Fruit fly (Drosophila melanogaster): ENCODE data around the gene CG1231.

CG1231 gene

dm6 chr3L:356016-356472, at the start of gene CG1231:
TSS of gene CG1231 (plus strand) at chr3L:356422.
- TF ChIP-seq insv (optimal IDR thresholded peaks at IDR 0.05), result no peak
- no peak for TF ChIP-seq ttk (optimal IDR thresholded peaks at IDR 0.05)
- TF ChIP-seq psq (optimal IDR thresholded peaks at IDR 0.05), result no peak
- TF ChIP-seq h (optimal IDR thresholded peaks at IDR 0.05), result no peak
- TF ChIP-seq Myc (optimal IDR thresholded peaks at IDR 0.05), result no peak
- no peak for TF ChIP-seq Sin3A (optimal IDR thresholded peaks at IDR 0.05)

DNA sequence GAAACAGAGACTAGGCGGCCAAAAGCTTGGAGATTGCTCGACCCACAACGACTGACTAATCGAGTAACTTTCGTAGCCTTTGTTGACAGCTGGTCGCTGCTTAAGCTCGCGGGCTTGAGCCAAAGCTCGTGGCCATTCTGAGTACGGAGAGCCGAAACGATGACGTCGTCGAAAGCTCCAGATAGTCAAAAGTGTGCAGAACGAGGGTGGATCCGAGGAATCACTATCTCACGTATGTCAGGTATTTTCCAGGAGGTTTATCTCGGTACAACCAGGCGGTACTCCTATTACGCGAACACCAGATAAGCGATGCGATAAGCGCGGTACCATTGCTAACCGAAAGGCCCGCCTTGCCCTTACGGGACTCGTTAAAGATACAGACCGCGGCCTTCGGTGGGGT, 44.6 kb upstream of the CG1231 start:
- TF ChIP-seq h (optimal IDR thresholded peaks at IDR 0.05) (no peak), insv (optimal IDR thresholded peaks at IDR 0.05) (no peak), Sin3A (optimal IDR thresholded peaks at IDR 0.05) (no peak), psq (optimal IDR thresholded peaks at IDR 0.05) (no peak), ttk (optimal IDR thresholded peaks at IDR 0.05) (no peak), Myc (optimal IDR thresholded peaks at IDR 0.05) (no peak)

dm6 chr3L:312323-312722, 43.9 kb upstream of the CG1231 start:
- TF ChIP-seq Sin3A (optimal IDR thresholded peaks at IDR 0.05), result no peak
- TF ChIP-seq ttk (optimal IDR thresholded peaks at IDR 0.05), result no peak
- no peak for TF ChIP-seq insv (optimal IDR thresholded peaks at IDR 0.05)
- no peak for TF ChIP-seq Myc (optimal IDR thresholded peaks at IDR 0.05)
- TF ChIP-seq psq (optimal IDR thresholded peaks at IDR 0.05), result no peak
- no peak for TF ChIP-seq h (optimal IDR thresholded peaks at IDR 0.05)

DNA sequence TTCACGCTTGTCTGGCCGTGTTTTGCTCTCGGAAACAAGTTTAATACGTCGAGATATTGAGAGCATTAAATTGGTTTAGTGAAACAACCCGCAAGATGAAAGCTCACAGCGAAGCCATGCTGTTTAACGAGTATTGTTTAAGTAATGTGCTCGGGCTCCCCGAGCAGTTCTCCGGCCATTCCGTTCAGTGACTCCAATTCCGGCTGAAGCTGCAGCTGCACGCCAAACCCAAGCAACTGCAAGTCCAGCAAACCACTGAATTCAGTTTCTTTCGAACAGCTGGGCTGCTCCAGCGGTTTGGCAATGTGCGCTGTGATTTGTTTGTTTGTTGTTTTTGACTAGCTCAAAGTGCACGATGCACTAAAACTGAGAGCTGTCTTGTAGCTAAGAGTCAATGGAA, 41.1 kb upstream of the CG1231 start:
- TF ChIP-seq h (optimal IDR thresholded peaks at IDR 0.05), result no peak

DNA sequence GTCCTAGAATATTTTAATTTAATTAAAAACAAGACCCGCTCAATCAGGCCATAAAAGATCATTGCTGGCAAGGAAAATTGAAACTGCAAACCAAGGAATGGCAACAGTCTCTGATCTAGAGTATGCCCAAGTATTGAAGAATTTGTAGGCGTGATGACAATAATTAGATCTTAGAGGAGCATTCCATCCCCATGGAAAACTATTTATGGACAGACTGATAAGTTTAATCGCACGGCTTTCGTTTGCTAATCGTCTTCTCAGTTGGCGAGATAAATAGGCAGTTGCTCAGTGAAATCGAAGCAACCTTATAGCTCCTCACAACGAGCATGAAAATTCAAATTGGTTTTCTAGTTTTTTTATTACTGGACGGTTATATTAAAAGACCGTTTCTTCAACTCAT, 39.4 kb upstream of the CG1231 start, which contains the start of gene ddbt:
Gene ddbt, plus strand, starts transcription at position 301 of the 400 bp plus-strand sequence.
- TF ChIP-seq Sin3A (optimal IDR thresholded peaks at IDR 0.05) (no peak), ttk (optimal IDR thresholded peaks at IDR 0.05) (no peak), insv (optimal IDR thresholded peaks at IDR 0.05) (no peak), h (optimal IDR thresholded peaks at IDR 0.05) (no peak), psq (optimal IDR thresholded peaks at IDR 0.05) (no peak), Myc (optimal IDR thresholded peaks at IDR 0.05) (no peak)

- no peak for TF ChIP-seq insv (optimal IDR thresholded peaks at IDR 0.05)
- no peak for TF ChIP-seq Myc (optimal IDR thresholded peaks at IDR 0.05)
- TF ChIP-seq psq (optimal IDR thresholded peaks at IDR 0.05), result no peak
- TF ChIP-seq h (optimal IDR thresholded peaks at IDR 0.05), result no peak
- TF ChIP-seq ttk (optimal IDR thresholded peaks at IDR 0.05), result no peak
- no peak for TF ChIP-seq Sin3A (optimal IDR thresholded peaks at IDR 0.05)
Observed at dm6 chr3L:319145-320009, 36.8 kb upstream of the CG1231 start, which contains the start of gene fwd. TSS of gene fwd (minus strand) at chr3L:319884.

DNA sequence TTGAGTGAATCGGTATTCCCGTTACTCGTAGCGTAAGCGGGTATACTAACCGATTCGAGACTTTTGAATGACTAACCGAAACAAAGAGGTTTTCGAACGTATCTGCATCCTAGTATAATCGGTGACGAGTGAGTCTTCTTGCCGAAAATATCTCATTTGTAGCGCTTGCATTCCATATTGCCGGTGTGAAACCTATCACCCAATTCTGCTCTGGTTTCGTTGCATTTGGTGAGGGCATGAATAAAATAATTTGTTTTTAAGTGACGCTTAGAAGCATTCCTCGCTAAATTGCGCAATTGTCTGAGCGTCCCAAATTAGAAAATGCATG, 36.2 kb upstream of the CG1231 start:
- TF ChIP-seq h (optimal IDR thresholded peaks at IDR 0.05) (no peak), ttk (optimal IDR thresholded peaks at IDR 0.05) (no peak), Sin3A (optimal IDR thresholded peaks at IDR 0.05) (no peak), insv (optimal IDR thresholded peaks at IDR 0.05) (no peak), psq (optimal IDR thresholded peaks at IDR 0.05) (no peak), Myc (optimal IDR thresholded peaks at IDR 0.05) (no peak)

- TF ChIP-seq h (optimal IDR thresholded peaks at IDR 0.05), result no peak
- no peak for TF ChIP-seq Sin3A (optimal IDR thresholded peaks at IDR 0.05)
- TF ChIP-seq Myc (optimal IDR thresholded peaks at IDR 0.05), result no peak
- no peak for TF ChIP-seq insv (optimal IDR thresholded peaks at IDR 0.05)
- no peak for TF ChIP-seq ttk (optimal IDR thresholded peaks at IDR 0.05)
- TF ChIP-seq psq (optimal IDR thresholded peaks at IDR 0.05), result no peak
Observed at dm6 chr3L:320798-321197, 35.4 kb upstream of the CG1231 start.

- TF ChIP-seq h (optimal IDR thresholded peaks at IDR 0.05) (no peak), psq (optimal IDR thresholded peaks at IDR 0.05) (no peak), Myc (optimal IDR thresholded peaks at IDR 0.05) (no peak), Sin3A (optimal IDR thresholded peaks at IDR 0.05) (no peak), insv (optimal IDR thresholded peaks at IDR 0.05) (no peak), ttk (optimal IDR thresholded peaks at IDR 0.05) (no peak)
Observed at dm6 chr3L:321495-321894, 34.7 kb upstream of the CG1231 start.

dm6 chr3L:324486-324885, 31.7 kb upstream of the CG1231 start, which contains the start of gene CG32344:
TSS of gene CG32344 (minus strand) at chr3L:324720.
- TF ChIP-seq Myc (optimal IDR thresholded peaks at IDR 0.05) (no peak), h (optimal IDR thresholded peaks at IDR 0.05) (no peak), Sin3A (optimal IDR thresholded peaks at IDR 0.05) (no peak), insv (optimal IDR thresholded peaks at IDR 0.05) (no peak), ttk (optimal IDR thresholded peaks at IDR 0.05) (no peak), psq (optimal IDR thresholded peaks at IDR 0.05) (no peak)

DNA sequence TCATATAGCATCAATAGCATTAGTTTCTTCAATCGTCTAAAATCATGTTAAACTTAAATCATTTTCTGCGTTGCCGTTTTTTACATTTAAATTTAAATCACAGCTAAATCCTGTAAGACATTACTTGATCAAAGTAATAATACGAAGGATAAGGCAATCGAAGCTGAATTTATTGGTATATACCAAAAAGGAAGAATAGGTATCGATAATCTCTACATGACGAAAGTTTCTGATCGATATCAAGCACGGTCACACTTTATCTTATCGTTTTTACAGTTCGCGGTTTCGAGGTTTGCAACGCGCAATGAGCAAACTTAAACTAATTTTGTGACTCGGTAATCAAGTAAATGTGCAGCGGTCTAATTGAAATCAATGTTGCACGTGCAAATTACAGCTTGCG, 28.4 kb upstream of the CG1231 start, which contains the start of the genes Atac3 and Ptpmeg:
Gene Atac3, minus strand, starts transcription at position 160 of the 400 bp plus-strand sequence.
Gene Ptpmeg, plus strand, starts transcription at position 265 of the 400 bp plus-strand sequence.
- TF ChIP-seq psq (optimal IDR thresholded peaks at IDR 0.05) (no peak), insv (optimal IDR thresholded peaks at IDR 0.05) (no peak), ttk (optimal IDR thresholded peaks at IDR 0.05) (no peak), Myc (optimal IDR thresholded peaks at IDR 0.05) (no peak), Sin3A (optimal IDR thresholded peaks at IDR 0.05) (no peak), h (optimal IDR thresholded peaks at IDR 0.05) (no peak)

- TF ChIP-seq Sin3A (optimal IDR thresholded peaks at IDR 0.05) (no peak), h (optimal IDR thresholded peaks at IDR 0.05) (no peak), ttk (optimal IDR thresholded peaks at IDR 0.05) (no peak), Myc (optimal IDR thresholded peaks at IDR 0.05) (no peak), insv (optimal IDR thresholded peaks at IDR 0.05) (no peak), psq (optimal IDR thresholded peaks at IDR 0.05) (no peak)
Observed at dm6 chr3L:329153-329698, 27.0 kb upstream of the CG1231 start.
